Worm (Caenorhabditis elegans): ENCODE measurements around the gene svh-5.

- TF ChIP-seq sdc-2 (tag; optimal IDR thresholded peaks at IDR 0.05) (no peak), fax-1 (tag; optimal IDR thresholded peaks at IDR 0.05) (no peak)
Observed at ce11 chrX:15321791-15322190, 55.8 kb downstream of the svh-5 start.
